Worm (Caenorhabditis elegans) whole organism, late embryonic: ENCODE data around the gene syx-6.
A peak's percentile ranks its signal among the peaks of the same experiment; 100 is the strongest.

Experiments used
- C38D4.7 ChIP-seq: fragments of 200-800 bp; sonication (Bioruptor generic); optimal IDR thresholded peaks from 2 replicates; lab custom pipeline; 2018; ENCODE audit warnings: mild to moderate bottlenecking, missing genetic modification characterization, moderate library complexity, missing compliant biosample characterization
- F13H6.1 ChIP-seq: sonication (generic microtip); optimal IDR thresholded peaks from 2 replicates; lab custom pipeline; 2016; ENCODE audit warnings: missing genetic modification characterization, missing compliant biosample characterization
- K09A11.1 ChIP-seq: sonication (generic microtip); optimal IDR thresholded peaks from 2 replicates; lab custom pipeline; 2017; ENCODE audit warnings: antibody characterized with exemption, mild to moderate bottlenecking, missing genetic modification characterization, missing compliant biosample characterization; ENCODE audit not compliant: insufficient read depth
- Y22D7AL.16 ChIP-seq: sonication (generic microtip); optimal IDR thresholded peaks from 2 replicates; lab custom pipeline; 2016; ENCODE audit warnings: missing genetic modification characterization, missing compliant biosample characterization
- ceh-18 ChIP-seq: sonication (generic microtip); optimal IDR thresholded peaks from 2 replicates; lab custom pipeline; 2016; ENCODE audit warnings: missing genetic modification characterization, missing compliant biosample characterization
- ceh-19 ChIP-seq: fragments of 200-800 bp; sonication (Bioruptor generic); optimal IDR thresholded peaks from 2 replicates; lab custom pipeline; 2018; ENCODE audit warnings: mild to moderate bottlenecking, missing genetic modification characterization, missing compliant biosample characterization
- ceh-2 ChIP-seq: sonication (generic microtip); optimal IDR thresholded peaks from 2 replicates; lab custom pipeline; 2016; ENCODE audit warnings: missing genotype, missing genetic modification characterization, missing compliant biosample characterization
- ceh-22 ChIP-seq: sonication (generic microtip); optimal IDR thresholded peaks from 2 replicates; lab custom pipeline; 2017; ENCODE audit warnings: missing biosample characterization, missing genetic modification characterization
- ceh-24 ChIP-seq: sonication (generic microtip); optimal IDR thresholded peaks from 2 replicates; lab custom pipeline; 2016; ENCODE audit warnings: mild to moderate bottlenecking, missing genetic modification characterization, missing compliant biosample characterization
- ceh-30 ChIP-seq: fragments of 150-350 bp; optimal IDR thresholded peaks from 2 replicates; lab custom pipeline; 2014; ENCODE audit warnings: missing biosample characterization, missing genetic modification characterization
- ceh-31 ChIP-seq: sonication (generic microtip); optimal IDR thresholded peaks from 2 replicates; lab custom pipeline; 2016; ENCODE audit warnings: missing genetic modification characterization, missing compliant biosample characterization
- ceh-34 ChIP-seq: sonication (generic microtip); optimal IDR thresholded peaks from 2 replicates; lab custom pipeline; 2016; ENCODE audit warnings: mild to moderate bottlenecking, missing genetic modification characterization, missing compliant biosample characterization
- ceh-48 ChIP-seq: sonication (generic microtip); optimal IDR thresholded peaks from 2 replicates; lab custom pipeline; 2016; ENCODE audit warnings: missing genetic modification characterization, inconsistent platforms, missing compliant biosample characterization
- ceh-6 ChIP-seq: fragments of 200-800 bp; sonication (Bioruptor generic); optimal IDR thresholded peaks from 2 replicates; lab custom pipeline; 2018; ENCODE audit warnings: mild to moderate bottlenecking, missing genetic modification characterization, missing compliant biosample characterization
- ceh-9 ChIP-seq: sonication (generic microtip); optimal IDR thresholded peaks from 2 replicates; lab custom pipeline; 2016; ENCODE audit warnings: mild to moderate bottlenecking, missing genetic modification characterization, inconsistent platforms, missing compliant biosample characterization
- che-1 ChIP-seq: sonication (generic microtip); optimal IDR thresholded peaks from 2 replicates; lab custom pipeline; 2016; ENCODE audit warnings: mild to moderate bottlenecking, missing genetic modification characterization, missing compliant biosample characterization
- dmd-4 ChIP-seq: sonication (generic microtip); optimal IDR thresholded peaks from 2 replicates; lab custom pipeline; 2016; ENCODE audit warnings: borderline replicate concordance, missing genetic modification characterization, missing compliant biosample characterization
- dve-1 ChIP-seq: sonication (generic microtip); optimal IDR thresholded peaks from 2 replicates; lab custom pipeline; 2017; ENCODE audit warnings: antibody characterized with exemption, mild to moderate bottlenecking, missing genetic modification characterization, missing compliant biosample characterization
- elt-4 ChIP-seq: sonication (generic microtip); optimal IDR thresholded peaks from 2 replicates; lab custom pipeline; 2016; ENCODE audit warnings: missing genetic modification characterization, missing compliant biosample characterization
- ets-4 ChIP-seq: sonication (generic microtip); optimal IDR thresholded peaks from 2 replicates; lab custom pipeline; 2016; ENCODE audit warnings: missing genetic modification characterization, missing compliant biosample characterization
- eyg-1 ChIP-seq: sonication (generic microtip); optimal IDR thresholded peaks from 2 replicates; lab custom pipeline; 2016; ENCODE audit warnings: missing genotype, missing genetic modification characterization, missing compliant biosample characterization
- fkh-10 ChIP-seq: fragments of 150-350 bp; optimal IDR thresholded peaks from 2 replicates; lab custom pipeline; 2014; ENCODE audit warnings: missing biosample characterization, missing genetic modification reagents, missing genetic modification characterization
- hlh-13 ChIP-seq: fragments of 200-800 bp; sonication (Bioruptor generic); optimal IDR thresholded peaks from 2 replicates; lab custom pipeline; 2018; ENCODE audit warnings: mild to moderate bottlenecking, missing genetic modification characterization, missing compliant biosample characterization
- hlh-15 ChIP-seq: sonication (generic microtip); optimal IDR thresholded peaks from 2 replicates; lab custom pipeline; 2016; ENCODE audit warnings: missing genetic modification characterization, missing compliant biosample characterization
- hlh-30 ChIP-seq: sonication (generic microtip); optimal IDR thresholded peaks from 2 replicates; lab custom pipeline; 2017; ENCODE audit warnings: antibody characterized with exemption, missing genetic modification characterization, missing compliant biosample characterization; ENCODE audit not compliant: insufficient read depth
- hlh-6 ChIP-seq: sonication (generic microtip); optimal IDR thresholded peaks from 2 replicates; lab custom pipeline; 2016; ENCODE audit warnings: missing genotype, missing genetic modification characterization, missing compliant biosample characterization
- hlh-8 ChIP-seq: sonication (generic microtip); optimal IDR thresholded peaks from 2 replicates; lab custom pipeline; 2016; ENCODE audit warnings: missing genotype, missing genetic modification characterization, missing compliant biosample characterization
- lim-6 ChIP-seq: sonication (generic microtip); optimal IDR thresholded peaks from 2 replicates; lab custom pipeline; 2016; ENCODE audit warnings: missing genetic modification characterization, missing compliant biosample characterization
- lin-11 ChIP-seq: fragments of 200-800 bp; sonication (Bioruptor generic); optimal IDR thresholded peaks from 2 replicates; lab custom pipeline; 2018; ENCODE audit warnings: mild to moderate bottlenecking, missing genetic modification characterization, missing compliant biosample characterization
- mec-3 ChIP-seq: sonication (generic microtip); optimal IDR thresholded peaks from 2 replicates; lab custom pipeline; 2016; ENCODE audit warnings: borderline replicate concordance, missing genetic modification characterization, missing compliant biosample characterization
- nfya-1 ChIP-seq: sonication (generic microtip); optimal IDR thresholded peaks from 2 replicates; lab custom pipeline; 2017; ENCODE audit warnings: missing genetic modification characterization, mild to moderate bottlenecking, missing compliant biosample characterization, antibody characterized with exemption, moderate library complexity
- odd-2 ChIP-seq: sonication (generic microtip); optimal IDR thresholded peaks from 2 replicates; lab custom pipeline; 2017; ENCODE audit warnings: antibody characterized with exemption, mild to moderate bottlenecking, missing genetic modification characterization, missing compliant biosample characterization
- pax-1 ChIP-seq: fragments of 150-350 bp; optimal IDR thresholded peaks from 2 replicates; lab custom pipeline; 2014; ENCODE audit warnings: missing biosample characterization, missing genetic modification characterization
- pha-2 ChIP-seq: sonication (generic microtip); optimal IDR thresholded peaks from 2 replicates; lab custom pipeline; 2017; ENCODE audit warnings: mild to moderate bottlenecking, missing genetic modification characterization, missing compliant biosample characterization
- pqm-1 ChIP-seq: sonication (generic microtip); optimal IDR thresholded peaks from 2 replicates; lab custom pipeline; 2016; ENCODE audit warnings: missing genetic modification characterization, missing compliant biosample characterization
- rnt-1 ChIP-seq: sonication (generic microtip); optimal IDR thresholded peaks from 2 replicates; lab custom pipeline; 2016; ENCODE audit warnings: missing genetic modification characterization, missing compliant biosample characterization
- sdc-2 ChIP-seq: sonication (generic microtip); optimal IDR thresholded peaks from 2 replicates; lab custom pipeline; 2016; ENCODE audit warnings: missing genotype, missing genetic modification characterization, missing compliant biosample characterization
- syd-9 ChIP-seq: sonication (generic microtip); optimal IDR thresholded peaks from 2 replicates; lab custom pipeline; 2016; ENCODE audit warnings: mild to moderate bottlenecking, missing genetic modification characterization, moderate library complexity, missing compliant biosample characterization
- tbx-2 ChIP-seq: sonication (generic microtip); optimal IDR thresholded peaks from 2 replicates; lab custom pipeline; 2016; ENCODE audit warnings: missing genetic modification characterization, missing compliant biosample characterization
- tbx-7 ChIP-seq: sonication (generic microtip); optimal IDR thresholded peaks from 2 replicates; lab custom pipeline; 2016; ENCODE audit warnings: missing genotype, missing genetic modification characterization, missing compliant biosample characterization
- ttx-3 ChIP-seq: sonication (generic microtip); optimal IDR thresholded peaks from 2 replicates; lab custom pipeline; 2016; ENCODE audit warnings: missing genetic modification reagents, missing genetic modification characterization, missing compliant biosample characterization
- unc-42 ChIP-seq: sonication (generic microtip); optimal IDR thresholded peaks from 2 replicates; lab custom pipeline; 2016; ENCODE audit warnings: missing genotype, missing genetic modification characterization, missing compliant biosample characterization
- unc-86 ChIP-seq: sonication (generic microtip); optimal IDR thresholded peaks from 2 replicates; lab custom pipeline; 2016; ENCODE audit warnings: missing genetic modification characterization, missing compliant biosample characterization
- zip-5 ChIP-seq: sonication (generic microtip); optimal IDR thresholded peaks from 2 replicates; lab custom pipeline; 2016; ENCODE audit warnings: missing genetic modification characterization, missing compliant biosample characterization
- ztf-16 ChIP-seq: sonication (generic microtip); optimal IDR thresholded peaks from 2 replicates; lab custom pipeline; 2017; ENCODE audit warnings: missing genetic modification characterization, missing compliant biosample characterization

syx-6 gene

ce11 chrX:3127626-3128142 is 36.6 kb upstream of the syx-6 start (continued):
- peak; percentile 55 for TF ChIP-seq che-1 (tag; lab: Kevin White, UChicago)
- TF ChIP-seq syd-9, result peak; percentile 88
- peak; percentile 98 for TF ChIP-seq ceh-18
- peak; percentile 59 for TF ChIP-seq eyg-1 (tag; lab: Kevin White, UChicago)
- TF ChIP-seq odd-2, result no peak
- peak; percentile 97 for TF ChIP-seq ceh-34 (tag; lab: Kevin White, UChicago)
- peak; percentile 57 for TF ChIP-seq ets-4 (tag; lab: Kevin White, UChicago)
- TF ChIP-seq elt-4 (tag; lab: Kevin White, UChicago), result no peak
- TF ChIP-seq pax-1 (tag; lab: Kevin White, UChicago), result no peak
- TF ChIP-seq sdc-2, result peak; percentile 88
- peak; percentile 84 for TF ChIP-seq hlh-30 (tag; lab: Kevin White, UChicago)
- TF ChIP-seq K09A11.1 (tag; lab: Kevin White, UChicago), result peak; percentile 44
- TF ChIP-seq ceh-31, result peak; percentile 99
- TF ChIP-seq C38D4.7, result no peak
- peak; percentile 84 for TF ChIP-seq ceh-19
- TF ChIP-seq hlh-13 (GFP tag; lab: Kevin White, UChicago), result no peak
- peak; percentile 97 for TF ChIP-seq nfya-1 (tag; lab: Kevin White, UChicago)
- peak; percentile 46 for TF ChIP-seq tbx-7
- TF ChIP-seq ceh-24 (tag; lab: Kevin White, UChicago), result no peak
- peak; percentile 42 for TF ChIP-seq Y22D7AL.16 (tag; lab: Kevin White, UChicago)
- TF ChIP-seq ceh-9, result no peak
- no peak for TF ChIP-seq ttx-3 (tag; lab: Kevin White, UChicago)
- TF ChIP-seq ceh-30, result no peak
- TF ChIP-seq hlh-15 (tag; lab: Kevin White, UChicago), result no peak
- peak; percentile 52 for TF ChIP-seq ceh-6
- peak; percentile 76 for TF ChIP-seq F13H6.1 (tag; lab: Kevin White, UChicago)
- no peak for TF ChIP-seq mec-3 (tag; lab: Kevin White, UChicago)
- peak; percentile 54 for TF ChIP-seq fkh-10 (GFP tag; lab: Kevin White, UChicago)
- TF ChIP-seq dve-1, result peak; percentile 30
- peak; percentile 94 for TF ChIP-seq unc-42 (tag; lab: Kevin White, UChicago)
- peak; percentile 65 for TF ChIP-seq ceh-48 (tag; lab: Kevin White, UChicago)
- peak; percentile 56 for TF ChIP-seq hlh-8 (tag; lab: Kevin White, UChicago)
- TF ChIP-seq tbx-2, result peak; percentile 96
- TF ChIP-seq lim-6 (tag; lab: Kevin White, UChicago), result peak; percentile 65
- peak; percentile 90 for TF ChIP-seq ceh-22 (tag; lab: Kevin White, UChicago)
- TF ChIP-seq hlh-6 (tag; lab: Kevin White, UChicago), result peak; percentile 80
- TF ChIP-seq dmd-4 (tag; lab: Kevin White, UChicago), result peak; percentile 77
- no peak for TF ChIP-seq lin-11 (tag; lab: Kevin White, UChicago)
- peak; percentile 88 for TF ChIP-seq rnt-1 (tag; lab: Kevin White, UChicago)
- peak; percentile 52 for TF ChIP-seq unc-86 (tag; lab: Kevin White, UChicago)
- peak; percentile 82 for TF ChIP-seq ceh-2 (tag; lab: Kevin White, UChicago)
- peak; percentile 33 for TF ChIP-seq ztf-16 (tag; lab: Kevin White, UChicago)
- no peak for TF ChIP-seq zip-5
- peak; percentile 51 for TF ChIP-seq pqm-1
- TF ChIP-seq pha-2 (tag; lab: Kevin White, UChicago), result peak; percentile 19
- TF ChIP-seq, all 69 proteins: peak for 50
